Worm (Caenorhabditis elegans) whole organism, midembryonic: Measurements from ENCODE around the gene srw-115.

Source experiments
- T22C8.4 ChIP-seq: fragments of 200-800 bp; sonication (Bioruptor generic); IDR thresholded peaks from 2 replicates; pipeline ENCODE4 v1.3.6; 2022; ENCODE audit warnings: missing genetic modification characterization, missing compliant biosample characterization
- flt-1 ChIP-seq: fragments of 200-800 bp; sonication (Bioruptor generic); IDR thresholded peaks from 2 replicates; pipeline ENCODE4 v1.3.6; 2022; ENCODE audit warnings: missing genetic modification characterization, missing compliant biosample characterization
- klf-2 ChIP-seq: fragments of 200-800 bp; sonication (Bioruptor generic); conservative IDR thresholded peaks from 2 replicates; pipeline ENCODE4 v1.3.6; 2022; ENCODE audit warnings: missing genetic modification reagents, missing genetic modification characterization, missing compliant biosample characterization
- med-1 ChIP-seq: sonication (generic microtip); optimal IDR thresholded peaks from 2 replicates; lab custom pipeline; 2017; ENCODE audit warnings: missing genetic modification characterization, mild to moderate bottlenecking, missing compliant biosample characterization, antibody characterized with exemption, missing genetic modification reagents; ENCODE audit not compliant: insufficient read depth
- ref-1 ChIP-seq: fragments of 200-800 bp; sonication (Bioruptor generic); conservative IDR thresholded peaks from 2 replicates; pipeline ENCODE4 v1.3.6; 2022; ENCODE audit warnings: missing genetic modification reagents, missing genetic modification characterization, missing compliant biosample characterization
- tab-1 ChIP-seq: fragments of 200-800 bp; sonication (Bioruptor generic); IDR thresholded peaks from 2 replicates; pipeline ENCODE4 v1.3.6; 2022; ENCODE audit warnings: missing genetic modification characterization, missing compliant biosample characterization
- ztf-23 ChIP-seq: fragments of 200-800 bp; sonication (Bioruptor generic); IDR thresholded peaks from 2 replicates; pipeline ENCODE4 v1.3.6; 2022; ENCODE audit warnings: missing genetic modification reagents, missing genetic modification characterization, missing compliant biosample characterization

DNA sequence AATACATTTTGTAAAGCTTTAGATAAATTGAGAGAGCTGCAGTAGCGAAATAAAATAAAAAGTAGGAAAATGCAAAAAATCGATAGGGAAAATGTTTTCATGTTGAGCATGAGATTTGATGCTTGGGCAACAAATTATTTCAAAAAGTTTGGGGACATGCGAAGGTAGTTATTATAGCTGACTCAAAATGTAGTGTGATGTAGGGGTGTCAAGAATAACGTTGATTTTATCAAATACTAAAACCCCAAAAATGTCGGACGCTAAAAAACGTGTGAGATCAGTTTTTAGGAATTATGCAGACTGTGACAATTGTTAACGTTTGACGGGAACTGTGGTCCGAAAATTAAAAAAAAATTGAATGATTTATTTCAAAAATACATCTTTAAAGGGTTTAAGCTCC is 27.6 kb upstream of the srw-115 start, which contains the start of gene irld-12:
- no peak for TF ChIP-seq ztf-23 (GFP tag; lab: Robert Waterston, UW)
- TF ChIP-seq flt-1 (GFP tag; lab: Robert Waterston, UW) = no peak
- no peak for TF ChIP-seq tab-1 (GFP tag; lab: Robert Waterston, UW)
- TF ChIP-seq klf-2 (GFP tag; lab: Robert Waterston, UW) = no peak
- no peak for TF ChIP-seq med-1 (GFP tag; lab: Kevin White, UChicago)
- no peak for TF ChIP-seq ref-1
- no peak for TF ChIP-seq T22C8.4 (GFP tag; lab: Robert Waterston, UW)
